Worm (Caenorhabditis elegans): ENCODE results near the gene gkow-1.

DNA sequence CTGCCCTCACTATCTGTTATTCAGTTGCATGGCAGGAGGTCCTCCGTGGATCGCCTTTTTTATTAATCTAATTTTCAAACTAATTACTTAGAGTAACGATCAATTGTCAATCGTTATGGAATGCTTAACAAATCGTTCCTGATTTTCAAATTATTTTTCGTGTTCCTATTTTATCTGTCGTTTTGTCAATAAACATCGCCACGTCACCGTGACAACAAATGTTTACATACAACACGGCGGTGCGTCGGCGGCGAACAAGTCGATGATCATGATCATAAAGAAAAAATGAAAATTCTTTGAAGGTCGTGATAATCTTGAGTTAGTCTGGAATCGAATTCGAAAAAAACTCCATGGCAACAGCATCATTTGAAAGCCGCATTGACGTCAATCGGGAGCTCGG, 12.5 kb upstream of the gkow-1 start:
- no peak for TF ChIP-seq mab-5 (tag; optimal IDR thresholded peaks at IDR 0.05)
- TF ChIP-seq cnd-1 (tag; optimal IDR thresholded peaks at IDR 0.05): no peak
- TF ChIP-seq snpc-4 (tag; optimal IDR thresholded peaks at IDR 0.05): no peak
- no peak for TF ChIP-seq unc-62 (GFP tag; optimal IDR thresholded peaks at IDR 0.05)
- TF ChIP-seq pha-4 (tag; optimal IDR thresholded peaks at IDR 0.05): no peak
- TF ChIP-seq lsy-2 (tag; optimal IDR thresholded peaks at IDR 0.05): no peak
- TF ChIP-seq ceh-43 (GFP tag; optimal IDR thresholded peaks at IDR 0.05): no peak

Measured in whole organism, mixed stage, embryonic.